Worm (Caenorhabditis elegans): ENCODE measurements around the gene mboa-1.
A peak's percentile ranks its signal among the peaks of the same experiment; 100 is the strongest.

Gene mboa-1

ce11 chrX:15993916-15994315 is 36.7 kb upstream of the mboa-1 start:
- TF ChIP-seq lin-39 (tag; optimal IDR thresholded peaks at IDR 0.05) (peak; percentile 62), mml-1 (tag; optimal IDR thresholded peaks at IDR 0.05) (no peak)

ce11 chrX:15997153-15997552 is 33.5 kb upstream of the mboa-1 start:
- no peak for TF ChIP-seq egl-5 (tag; optimal IDR thresholded peaks at IDR 0.05)

- TF ChIP-seq egl-27 (tag; optimal IDR thresholded peaks at IDR 0.05) (no peak), aly-2 (tag; optimal IDR thresholded peaks at IDR 0.05) (no peak), snpc-4 (tag; optimal IDR thresholded peaks at IDR 0.05) (peak; percentile 48), nhr-76 (tag; optimal IDR thresholded peaks at IDR 0.05) (no peak), nhr-25 (tag; optimal IDR thresholded peaks at IDR 0.05) (no peak), elt-3 (tag; optimal IDR thresholded peaks at IDR 0.05) (no peak), nhr-23 (tag; optimal IDR thresholded peaks at IDR 0.05) (no peak), nhr-67 (tag; optimal IDR thresholded peaks at IDR 0.05) (no peak)
These were observed 32.7 kb upstream of the mboa-1 start for ce11 chrX:15997926-15998325.

- TF ChIP-seq elt-3 (tag; optimal IDR thresholded peaks at IDR 0.05) (no peak), jun-1 (tag; optimal IDR thresholded peaks at IDR 0.05) (no peak), unc-39 (tag; optimal IDR thresholded peaks at IDR 0.05) (no peak), ceh-28 (tag; optimal IDR thresholded peaks at IDR 0.05) (no peak), nfya-1 (tag; optimal IDR thresholded peaks at IDR 0.05; ENCODE audit: insufficient read depth) (no peak), fkh-2 (tag; optimal IDR thresholded peaks at IDR 0.05) (no peak)
These were observed 27.8 kb upstream of the mboa-1 start for ce11 chrX:16002794-16003193.

ce11 chrX:16006529-16006928 is 24.1 kb upstream of the mboa-1 start, which contains the start of gene C09G1.4:
TSS of gene C09G1.4 (minus strand) at chrX:16006629.
- TF ChIP-seq lsy-12 (tag; optimal IDR thresholded peaks at IDR 0.05) (no peak), fkh-2 (tag; optimal IDR thresholded peaks at IDR 0.05) (no peak), nhr-43 (tag; optimal IDR thresholded peaks at IDR 0.05; ENCODE audit: poor library complexity, severe bottlenecking) (no peak), nhr-67 (tag; optimal IDR thresholded peaks at IDR 0.05) (no peak), eor-1 (tag; optimal IDR thresholded peaks at IDR 0.05) (no peak), nhr-25 (tag; optimal IDR thresholded peaks at IDR 0.05) (no peak), unc-62 (GFP tag; optimal IDR thresholded peaks at IDR 0.05) (no peak), pha-4 (tag; optimal IDR thresholded peaks at IDR 0.05) (no peak), nhr-76 (tag; optimal IDR thresholded peaks at IDR 0.05) (no peak), lin-15B (tag; optimal IDR thresholded peaks at IDR 0.05) (no peak), aly-2 (tag; optimal IDR thresholded peaks at IDR 0.05) (no peak), egl-5 (tag; optimal IDR thresholded peaks at IDR 0.05) (no peak), fkh-10 (GFP tag; optimal IDR thresholded peaks at IDR 0.05) (no peak), pqm-1 (tag; optimal IDR thresholded peaks at IDR 0.05) (no peak), ZK546.5 (tag; optimal IDR thresholded peaks at IDR 0.05) (no peak)

ce11 chrX:16016796-16017195 is 13.8 kb upstream of the mboa-1 start, which contains the start of the genes VB0395L.1 and nhx-1:
TSS of gene VB0395L.1 (minus strand) at chrX:16016981.
TSS of gene nhx-1 (plus strand) at chrX:16017121.
- TF ChIP-seq pha-4 (tag; optimal IDR thresholded peaks at IDR 0.05): peak; percentile 55
- TF ChIP-seq lin-15B (tag; optimal IDR thresholded peaks at IDR 0.05): no peak

ce11 chrX:16024558-16024957 is 6.0 kb upstream of the mboa-1 start:
- TF ChIP-seq zag-1 (tag; optimal IDR thresholded peaks at IDR 0.05) (peak; percentile 8), elt-2 (tag; optimal IDR thresholded peaks at IDR 0.05) (peak; percentile 95), nhr-11 (tag; optimal IDR thresholded peaks at IDR 0.05) (peak; percentile 51), nhr-76 (tag; optimal IDR thresholded peaks at IDR 0.05) (peak; percentile 32), hmg-11 (tag; optimal IDR thresholded peaks at IDR 0.05) (peak; percentile 97), ztf-4 (tag; optimal IDR thresholded peaks at IDR 0.05) (no peak), ZK546.5 (tag; optimal IDR thresholded peaks at IDR 0.05) (no peak), unc-62 (GFP tag; optimal IDR thresholded peaks at IDR 0.05) (peak; percentile 78), jun-1 (tag; optimal IDR thresholded peaks at IDR 0.05) (peak; percentile 59), lin-15B (tag; optimal IDR thresholded peaks at IDR 0.05) (peak; percentile 49), nhr-25 (tag; optimal IDR thresholded peaks at IDR 0.05) (no peak), nfya-1 (tag; optimal IDR thresholded peaks at IDR 0.05; ENCODE audit: insufficient read depth) (peak; percentile 83), lsy-12 (tag; optimal IDR thresholded peaks at IDR 0.05) (peak; percentile 47), sea-2 (GFP tag; optimal IDR thresholded peaks at IDR 0.05) (no peak), ceh-28 (tag; optimal IDR thresholded peaks at IDR 0.05) (peak; percentile 71), pqm-1 (tag; optimal IDR thresholded peaks at IDR 0.05) (peak; percentile 87), fkh-10 (GFP tag; optimal IDR thresholded peaks at IDR 0.05) (peak; percentile 60), nhr-23 (tag; optimal IDR thresholded peaks at IDR 0.05) (peak; percentile 45), nhr-237 (tag; optimal IDR thresholded peaks at IDR 0.05) (no peak), nhr-43 (tag; optimal IDR thresholded peaks at IDR 0.05; ENCODE audit: poor library complexity, severe bottlenecking) (no peak), R02D3.7 (tag; optimal IDR thresholded peaks at IDR 0.05) (peak; percentile 42), nhr-77 (tag; optimal IDR thresholded peaks at IDR 0.05) (no peak), aly-2 (tag; optimal IDR thresholded peaks at IDR 0.05) (no peak), ceh-9 (tag; optimal IDR thresholded peaks at IDR 0.05) (no peak), lin-39 (tag; optimal IDR thresholded peaks at IDR 0.05) (peak; percentile 86), daf-12 (tag; optimal IDR thresholded peaks at IDR 0.05) (peak; percentile 44), nhr-12 (tag; optimal IDR thresholded peaks at IDR 0.05) (no peak), egl-5 (tag; optimal IDR thresholded peaks at IDR 0.05) (peak; percentile 21), snpc-4 (tag; optimal IDR thresholded peaks at IDR 0.05) (peak; percentile 87)
